Worm (Caenorhabditis elegans): ENCODE results near the gene R09A8.9.

The R09A8.9 gene

ce11 chrX:12603322-12603984, at the start of gene R09A8.9, which contains the start of gene T24D5.6:
Gene R09A8.9 (plus strand): TSS chrX:12603934.
Gene T24D5.6 (plus strand): TSS chrX:12603622.
- TF ChIP-seq skn-1 (tag; optimal IDR thresholded peaks at IDR 0.05) (no peak), F16B12.6 (tag; optimal IDR thresholded peaks at IDR 0.05) (no peak), lir-3 (tag; optimal IDR thresholded peaks at IDR 0.05; ENCODE audit: poor library complexity) (no peak), ama-1 (optimal IDR thresholded peaks at IDR 0.05) (no peak), nhr-76 (tag; optimal IDR thresholded peaks at IDR 0.05) (no peak), snpc-4 (tag; optimal IDR thresholded peaks at IDR 0.05) (no peak), nhr-20 (tag; optimal IDR thresholded peaks at IDR 0.05) (no peak), egl-27 (tag; optimal IDR thresholded peaks at IDR 0.05) (no peak), nhr-90 (tag; optimal IDR thresholded peaks at IDR 0.05; ENCODE audit: poor library complexity) (no peak), ceh-63 (GFP tag; optimal IDR thresholded peaks at IDR 0.05) (no peak), C16A3.4 (tag; optimal IDR thresholded peaks at IDR 0.05) (no peak), ces-1 (GFP tag; optimal IDR thresholded peaks at IDR 0.05) (no peak), lin-15B (tag; optimal IDR thresholded peaks at IDR 0.05) (no peak), nhr-84 (tag; optimal IDR thresholded peaks at IDR 0.05) (no peak), mep-1 (tag; optimal IDR thresholded peaks at IDR 0.05) (no peak), aly-2 (tag; optimal IDR thresholded peaks at IDR 0.05) (no peak), fkh-10 (GFP tag; optimal IDR thresholded peaks at IDR 0.05) (no peak)

DNA sequence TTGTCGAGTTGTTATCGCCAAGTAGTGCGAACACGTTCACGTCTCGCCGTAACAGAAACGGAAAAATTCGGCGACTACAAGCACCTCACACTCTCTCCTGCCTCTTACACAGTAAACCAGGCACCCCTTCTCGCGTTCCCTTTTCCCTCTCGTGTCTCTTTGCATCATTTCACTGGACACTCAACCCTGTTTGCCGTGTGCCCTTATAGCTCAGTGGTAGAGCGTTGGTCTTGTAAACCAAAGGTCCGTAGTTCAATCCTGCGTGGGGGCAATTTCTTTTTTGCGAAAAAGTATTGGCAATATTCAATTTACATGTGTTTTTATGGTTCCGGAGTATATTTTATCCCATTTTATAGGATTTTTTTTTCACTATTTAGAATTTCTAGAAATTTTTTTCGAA, 40.1 kb upstream of the R09A8.9 start:
- TF ChIP-seq dsc-1 (tag; optimal IDR thresholded peaks at IDR 0.05) (peak; percentile 76), tbx-2 (tag; optimal IDR thresholded peaks at IDR 0.05) (peak; percentile 68), aly-2 (tag; optimal IDR thresholded peaks at IDR 0.05) (peak; percentile 22), ztf-11 (tag; optimal IDR thresholded peaks at IDR 0.05) (peak in 1 of 2 experiments; percentile 48), ceh-8 (GFP tag; optimal IDR thresholded peaks at IDR 0.05) (peak; percentile 41), nhr-237 (tag; optimal IDR thresholded peaks at IDR 0.05) (no peak), mdl-1 (tag; optimal IDR thresholded peaks at IDR 0.05) (peak in 1 of 2 experiments; percentile 62), Y116A8C.19 (tag; optimal IDR thresholded peaks at IDR 0.05; ENCODE audit: borderline replicate concordance) (no peak), blmp-1 (tag; optimal IDR thresholded peaks at IDR 0.05) (peak; percentile 42), hlh-17 (GFP tag; optimal IDR thresholded peaks at IDR 0.05; ENCODE audit: borderline replicate concordance) (no peak), ceh-82 (tag; optimal IDR thresholded peaks at IDR 0.05) (peak; percentile 48 to 83 (median 66)), ces-1 (GFP tag; optimal IDR thresholded peaks at IDR 0.05) (no peak), isw-1 (GFP tag; IDR thresholded peaks at IDR 0.05) (peak; percentile 49), fkh-8 (tag; optimal IDR thresholded peaks at IDR 0.05) (peak; percentile 52), nhr-28 (tag; optimal IDR thresholded peaks at IDR 0.05) (no peak), lin-13 (GFP tag; optimal IDR thresholded peaks at IDR 0.05) (peak; percentile 44), aha-1 (tag; optimal IDR thresholded peaks at IDR 0.05) (no peak), nhr-76 (tag; optimal IDR thresholded peaks at IDR 0.05) (no peak), pqm-1 (tag; optimal IDR thresholded peaks at IDR 0.05) (no peak), C16A3.4 (tag; optimal IDR thresholded peaks at IDR 0.05) (peak; percentile 74), unc-130 (tag; optimal IDR thresholded peaks at IDR 0.05) (no peak), hlh-4 (tag; optimal IDR thresholded peaks at IDR 0.05) (no peak), irx-1 (tag; optimal IDR thresholded peaks at IDR 0.05) (peak; percentile 61), fkh-4 (tag; optimal IDR thresholded peaks at IDR 0.05; ENCODE audit: borderline replicate concordance) (no peak), nhr-90 (tag; optimal IDR thresholded peaks at IDR 0.05; ENCODE audit: poor library complexity) (peak; percentile 73), nhr-85 (tag) (peak; percentile 66), xbp-1 (tag; optimal IDR thresholded peaks at IDR 0.05) (peak; percentile 61), snpc-4 (tag; optimal IDR thresholded peaks at IDR 0.05) (peak; percentile 18), nhr-77 (tag; optimal IDR thresholded peaks at IDR 0.05) (peak; percentile 10), nhr-20 (tag; optimal IDR thresholded peaks at IDR 0.05) (peak; percentile 79), fos-1 (tag; optimal IDR thresholded peaks at IDR 0.05) (peak; percentile 38), nhr-47 (tag; optimal IDR thresholded peaks at IDR 0.05) (peak; percentile 80), sup-37 (GFP tag; optimal IDR thresholded peaks at IDR 0.05) (no peak), elt-2 (tag; optimal IDR thresholded peaks at IDR 0.05) (peak; percentile 33), fkh-10 (GFP tag; optimal IDR thresholded peaks at IDR 0.05) (peak; percentile 56), rnt-1 (tag; optimal IDR thresholded peaks at IDR 0.05) (peak; percentile 77), pax-3 (tag; optimal IDR thresholded peaks at IDR 0.05) (peak; percentile 6), unc-86 (tag; optimal IDR thresholded peaks at IDR 0.05) (peak; percentile 60), nhr-12 (tag; optimal IDR thresholded peaks at IDR 0.05) (no peak), mab-9 (GFP tag; IDR thresholded peaks at IDR 0.05) (peak; percentile 13; the same call in 1 of the 2 replicates)

All from whole organism, L1 larva.